Worm (Caenorhabditis elegans) whole organism, L1 larva: ENCODE measurements around the gene cox-6B.

Source experiments
- C04F5.9 ChIP-seq: sonication (generic microtip); optimal IDR thresholded peaks from 2 replicates; lab custom pipeline; 2016; ENCODE audit warnings: missing genetic modification characterization, missing compliant biosample characterization
- C34B4.2 ChIP-seq: sonication (generic microtip); optimal IDR thresholded peaks from 2 replicates; lab custom pipeline; 2017; ENCODE audit warnings: mild to moderate bottlenecking, missing genetic modification characterization, missing compliant biosample characterization
- Y116A8C.19 ChIP-seq: sonication (generic microtip); optimal IDR thresholded peaks from 2 replicates; lab custom pipeline; 2016; ENCODE audit warnings: missing compliant biosample characterization, missing genetic modification characterization, borderline replicate concordance
- aha-1 ChIP-seq: fragments of 150-350 bp; optimal IDR thresholded peaks from 2 replicates; lab custom pipeline; 2014; ENCODE audit warnings: missing biosample characterization, missing genetic modification characterization
- alr-1 ChIP-seq: fragments of 200-800 bp; sonication (Bioruptor generic); optimal IDR thresholded peaks from 2 replicates; lab custom pipeline; 2018; ENCODE audit warnings: borderline replicate concordance, mild to moderate bottlenecking, missing genetic modification characterization, missing compliant biosample characterization
- aly-2 ChIP-seq: fragments of 150-350 bp; optimal IDR thresholded peaks from 2 replicates; lab custom pipeline; 2014; ENCODE audit warnings: missing biosample characterization, missing genetic modification characterization
- ama-1 ChIP-seq: fragments of 150-350 bp; optimal IDR thresholded peaks from 2 replicates; lab custom pipeline; 2014
- ceh-63 ChIP-seq: fragments of 200-800 bp; sonication (Bioruptor generic); optimal IDR thresholded peaks from 2 replicates; lab custom pipeline; 2018; ENCODE audit warnings: mild to moderate bottlenecking, missing genetic modification characterization, missing compliant biosample characterization
- ceh-8 ChIP-seq: fragments of 200-800 bp; sonication (Bioruptor generic); optimal IDR thresholded peaks from 2 replicates; lab custom pipeline; 2018; ENCODE audit warnings: mild to moderate bottlenecking, missing genetic modification characterization, moderate library complexity, missing compliant biosample characterization
- ceh-88 ChIP-seq: fragments of 200-800 bp; sonication (Bioruptor generic); IDR thresholded peaks from 2 replicates; pipeline ENCODE4 v1.3.6; 2022; ENCODE audit warnings: missing genetic modification characterization, missing compliant biosample characterization
- dpl-1 ChIP-seq, 3 experiments: fragments of 150-350 bp in 2 of 3; sonication (generic microtip) in 1 of 3; optimal IDR thresholded peaks; 2 replicates each; lab custom pipeline; 2014 to 2017; ENCODE audit warnings: missing biosample characterization in 3 of 3, missing genetic modification characterization in 3 of 3, missing genetic modification reagents in 3 of 3
- dsc-1 ChIP-seq: sonication (generic microtip); optimal IDR thresholded peaks from 2 replicates; lab custom pipeline; 2016; ENCODE audit warnings: mild to moderate bottlenecking, missing genetic modification characterization, missing compliant biosample characterization
- efl-1 ChIP-seq, 4 experiments: fragments of 150-350 bp; optimal IDR thresholded peaks in 3 of 4; peaks in 1 of 4; 1 replicate in 1 of 4; 2 replicates in 3 of 4; lab custom pipeline; 2014; ENCODE audit warnings: missing biosample characterization in 2 of 4, missing genetic modification characterization in 2 of 4, missing genetic modification reagents in 2 of 4
- efl-3 ChIP-seq: fragments of 200-800 bp; sonication (Bioruptor generic); optimal IDR thresholded peaks from 2 replicates; lab custom pipeline; 2018; ENCODE audit warnings: mild to moderate bottlenecking, missing genetic modification characterization, missing compliant biosample characterization
- elt-3 ChIP-seq, 6 experiments: fragments of 150-350 bp in 1 of 6; sonication (generic microtip); optimal IDR thresholded peaks; 2 replicates each; lab custom pipeline; 2017 to 2018; ENCODE audit warnings: missing biosample characterization in 6 of 6, missing genetic modification characterization in 6 of 6, inconsistent platforms in 1 of 6
- fkh-8 ChIP-seq: sonication (generic microtip); optimal IDR thresholded peaks from 2 replicates; lab custom pipeline; 2016; ENCODE audit warnings: mild to moderate bottlenecking, missing genetic modification characterization, missing compliant biosample characterization
- fos-1 ChIP-seq: fragments of 150-350 bp; optimal IDR thresholded peaks from 2 replicates; lab custom pipeline; 2014; ENCODE audit warnings: missing biosample characterization, missing genetic modification characterization
- hlh-4 ChIP-seq: sonication (generic microtip); optimal IDR thresholded peaks from 2 replicates; lab custom pipeline; 2016; ENCODE audit warnings: mild to moderate bottlenecking, missing genetic modification characterization, missing compliant biosample characterization
- jun-1 ChIP-seq: fragments of 150-350 bp; optimal IDR thresholded peaks from 2 replicates; lab custom pipeline; 2014; ENCODE audit warnings: missing biosample characterization, missing genetic modification reagents, missing genetic modification characterization
- lin-14 ChIP-seq: fragments of 200-800 bp; sonication (Bioruptor generic); optimal IDR thresholded peaks from 2 replicates; lab custom pipeline; 2018; ENCODE audit warnings: mild to moderate bottlenecking, missing genetic modification characterization, moderate library complexity, missing compliant biosample characterization
- lin-15B ChIP-seq: fragments of 150-350 bp; sonication (generic microtip); optimal IDR thresholded peaks from 3 replicates; lab custom pipeline; 2014; ENCODE audit warnings: missing biosample characterization, missing genetic modification characterization
- lin-39 ChIP-seq: fragments of 150-350 bp; optimal IDR thresholded peaks from 2 replicates; lab custom pipeline; 2014; ENCODE audit warnings: missing biosample characterization, missing genetic modification reagents, missing genetic modification characterization
- lir-3 ChIP-seq: sonication (generic microtip); optimal IDR thresholded peaks from 2 replicates; lab custom pipeline; 2016; ENCODE audit warnings: mild to moderate bottlenecking, missing genetic modification characterization, moderate library complexity, missing compliant biosample characterization; ENCODE audit not compliant: poor library complexity
- lsy-2 ChIP-seq, 2 experiments: fragments of 150-350 bp; optimal IDR thresholded peaks; 2 replicates each; lab custom pipeline; 2014; ENCODE audit warnings: missing biosample characterization in 2 of 2, missing genetic modification characterization in 2 of 2
- mef-2 ChIP-seq: fragments of 150-350 bp; optimal IDR thresholded peaks from 2 replicates; lab custom pipeline; 2014; ENCODE audit warnings: missing biosample characterization, missing genetic modification characterization
- nhr-11 ChIP-seq: fragments of 150-350 bp; optimal IDR thresholded peaks from 2 replicates; lab custom pipeline; 2014; ENCODE audit warnings: missing biosample characterization, missing genetic modification characterization
- nhr-28 ChIP-seq: fragments of 150-350 bp; optimal IDR thresholded peaks from 2 replicates; lab custom pipeline; 2014; ENCODE audit warnings: missing biosample characterization, missing genetic modification characterization
- nhr-47 ChIP-seq: sonication (generic microtip); optimal IDR thresholded peaks from 2 replicates; lab custom pipeline; 2016; ENCODE audit warnings: mild to moderate bottlenecking, missing genetic modification characterization, moderate library complexity, missing compliant biosample characterization
- nhr-77 ChIP-seq: fragments of 150-350 bp; optimal IDR thresholded peaks from 2 replicates; lab custom pipeline; 2014; ENCODE audit warnings: missing biosample characterization, missing genetic modification characterization
- nhr-84 ChIP-seq: sonication (generic microtip); optimal IDR thresholded peaks from 2 replicates; lab custom pipeline; 2017; ENCODE audit warnings: missing biosample characterization, missing genetic modification characterization
- nhr-85 ChIP-seq: sonication (generic microtip); peaks from one replicate; lab custom pipeline; 2016; ENCODE audit warnings: missing genetic modification characterization, inconsistent platforms, missing compliant biosample characterization
- nhr-90 ChIP-seq: sonication (generic microtip); optimal IDR thresholded peaks from 2 replicates; lab custom pipeline; 2016; ENCODE audit warnings: mild to moderate bottlenecking, missing genetic modification characterization, missing compliant biosample characterization; ENCODE audit not compliant: poor library complexity
- pax-3 ChIP-seq: fragments of 200-800 bp; sonication (Bioruptor generic); optimal IDR thresholded peaks from 2 replicates; lab custom pipeline; 2018; ENCODE audit warnings: mild to moderate bottlenecking, missing genetic modification characterization, moderate library complexity, missing compliant biosample characterization
- pqm-1 ChIP-seq: sonication (generic microtip); optimal IDR thresholded peaks from 3 replicates; lab custom pipeline; 2017; ENCODE audit warnings: missing biosample characterization, missing genetic modification characterization
- rnt-1 ChIP-seq: sonication (generic microtip); optimal IDR thresholded peaks from 2 replicates; lab custom pipeline; 2016; ENCODE audit warnings: mild to moderate bottlenecking, missing genetic modification characterization, moderate library complexity, missing compliant biosample characterization
- snu-23 ChIP-seq: sonication (generic microtip); optimal IDR thresholded peaks from 2 replicates; lab custom pipeline; 2016; ENCODE audit warnings: missing genetic modification characterization, missing compliant biosample characterization
- sptf-1 ChIP-seq: fragments of 150-350 bp; optimal IDR thresholded peaks from 2 replicates; lab custom pipeline; 2014; ENCODE audit warnings: missing biosample characterization, missing genetic modification characterization
- sup-37 ChIP-seq: fragments of 200-800 bp; sonication (Bioruptor generic); optimal IDR thresholded peaks from 2 replicates; lab custom pipeline; 2018; ENCODE audit warnings: mild to moderate bottlenecking, missing genetic modification characterization, missing compliant biosample characterization
- swsn-7 ChIP-seq: sonication (generic microtip); optimal IDR thresholded peaks from 2 replicates; lab custom pipeline; 2016; ENCODE audit warnings: missing genetic modification characterization, missing compliant biosample characterization
- tbx-2 ChIP-seq: sonication (generic microtip); optimal IDR thresholded peaks from 2 replicates; lab custom pipeline; 2016; ENCODE audit warnings: missing genetic modification characterization, missing compliant biosample characterization
- tlp-1 ChIP-seq: fragments of 150-350 bp; optimal IDR thresholded peaks from 2 replicates; lab custom pipeline; 2014; ENCODE audit warnings: missing biosample characterization, missing genetic modification characterization
- unc-130 ChIP-seq: fragments of 150-350 bp; optimal IDR thresholded peaks from 2 replicates; lab custom pipeline; 2017; ENCODE audit warnings: missing biosample characterization, missing genetic modification characterization, inconsistent platforms
- unc-86 ChIP-seq: sonication (generic microtip); optimal IDR thresholded peaks from 2 replicates; lab custom pipeline; 2016; ENCODE audit warnings: missing genetic modification characterization, missing compliant biosample characterization
- unc-98 ChIP-seq: fragments of 200-800 bp; sonication (Bioruptor generic); IDR thresholded peaks from 2 replicates; pipeline ENCODE4 v1.3.6; 2022; ENCODE audit warnings: missing genetic modification characterization, missing compliant biosample characterization
- vab-15 ChIP-seq: sonication (generic microtip); optimal IDR thresholded peaks from 2 replicates; lab custom pipeline; 2017; ENCODE audit warnings: missing genotype, mild to moderate bottlenecking, missing genetic modification characterization, missing compliant biosample characterization
- zip-4 ChIP-seq: fragments of 200-800 bp; sonication (Bioruptor generic); optimal IDR thresholded peaks from 2 replicates; lab custom pipeline; 2018; ENCODE audit warnings: mild to moderate bottlenecking, missing genetic modification characterization, moderate library complexity, missing compliant biosample characterization
- ztf-4 ChIP-seq: fragments of 150-350 bp; optimal IDR thresholded peaks from 2 replicates; lab custom pipeline; 2014; ENCODE audit warnings: missing biosample characterization, missing genetic modification characterization

The cox-6B gene

ce11 chrIII:2780793-2781192 lies 81.3 kb downstream of the cox-6B start, which contains the start of gene Y71H2AM.6 (continued):
- TF ChIP-seq unc-98 (GFP tag; lab: Robert Waterston, UW): no peak
- no peak for TF ChIP-seq sptf-1 (tag; lab: Kevin White, UChicago)
- no peak for TF ChIP-seq sup-37
- TF ChIP-seq rnt-1 (tag; lab: Kevin White, UChicago): no peak
- TF ChIP-seq fos-1 (tag; lab: Kevin White, UChicago): peak; percentile 23
- TF ChIP-seq lin-39 (tag; lab: Kevin White, UChicago): peak; percentile 39
- TF ChIP-seq pqm-1 (tag; lab: Kevin White, UChicago): no peak
- TF ChIP-seq nhr-85 (tag; lab: Kevin White, UChicago): no peak
- TF ChIP-seq ama-1 (lab: Kevin White, UChicago): no peak
- no peak for TF ChIP-seq aha-1 (tag; lab: Kevin White, UChicago)
- peak; percentile 41 for TF ChIP-seq lin-14
- peak; percentile 23 for TF ChIP-seq lin-15B (tag; lab: Kevin White, UChicago)

ce11 chrIII:2781833-2782232 lies 82.4 kb downstream of the cox-6B start:
- no peak for TF ChIP-seq vab-15 (tag; lab: Kevin White, UChicago)
- no peak for TF ChIP-seq jun-1 (tag; lab: Kevin White, UChicago)
- TF ChIP-seq swsn-7 (tag; lab: Kevin White, UChicago): no peak
- TF ChIP-seq dpl-1 (GFP tag; optimal IDR thresholded peaks at IDR 0.05; lab: Kevin White, UChicago): no peak
- no peak for TF ChIP-seq aha-1 (tag; lab: Kevin White, UChicago)
- no peak for TF ChIP-seq tbx-2 (tag; lab: Kevin White, UChicago)
- no peak for TF ChIP-seq C04F5.9 (tag; lab: Kevin White, UChicago)
- no peak for TF ChIP-seq lir-3 (tag; lab: Kevin White, UChicago)
- no peak for TF ChIP-seq fos-1 (tag; lab: Kevin White, UChicago)

- TF ChIP-seq fos-1 (tag; lab: Kevin White, UChicago): peak; percentile 94
- TF ChIP-seq ceh-8 (GFP tag; lab: Kevin White, UChicago): peak; percentile 86
- peak; percentile 29 for TF ChIP-seq nhr-11
- TF ChIP-seq lir-3 (tag; lab: Kevin White, UChicago): no peak
- TF ChIP-seq alr-1 (tag; lab: Kevin White, UChicago): no peak
- peak; percentile 92 for TF ChIP-seq unc-86 (tag; lab: Kevin White, UChicago)
- TF ChIP-seq C34B4.2: no peak
- TF ChIP-seq nhr-77 (tag; lab: Kevin White, UChicago): peak; percentile 93
- peak; percentile 100 for TF ChIP-seq unc-130 (tag; lab: Kevin White, UChicago)
- peak; percentile 98 for TF ChIP-seq lsy-2 (tag; optimal IDR thresholded peaks at IDR 0.05; lab: Kevin White, UChicago)
- TF ChIP-seq ztf-4 (tag; lab: Kevin White, UChicago): peak; percentile 87
- TF ChIP-seq ceh-88: peak; percentile 88
- no peak for TF ChIP-seq nhr-28
- peak; percentile 91 for TF ChIP-seq pax-3 (tag; lab: Kevin White, UChicago)
- TF ChIP-seq ama-1 (lab: Kevin White, UChicago): peak; percentile 84
- TF ChIP-seq Y116A8C.19 (tag; lab: Kevin White, UChicago): no peak
- peak; percentile 82 to 99 (median 96) for TF ChIP-seq elt-3 (tag; optimal IDR thresholded peaks at IDR 0.05; lab: Kevin White, UChicago)
- TF ChIP-seq hlh-4 (tag; lab: Kevin White, UChicago): no peak
- peak; percentile 92 to 95 for TF ChIP-seq efl-1 (optimal IDR thresholded peaks at IDR 0.05; lab: Kevin White, UChicago)
- TF ChIP-seq efl-1 (GFP tag; optimal IDR thresholded peaks at IDR 0.05 in 1 of 2; lab: Kevin White, UChicago): peak; percentile 87 to 98
- TF ChIP-seq aly-2 (tag; lab: Kevin White, UChicago): peak; percentile 92
- no peak for TF ChIP-seq nhr-84 (tag; lab: Kevin White, UChicago)
- no peak for TF ChIP-seq tlp-1 (tag; lab: Kevin White, UChicago)
- TF ChIP-seq nhr-90: peak; percentile 90
- TF ChIP-seq fkh-8 (tag; lab: Kevin White, UChicago): peak; percentile 99
- peak; percentile 97 for TF ChIP-seq lin-14
- peak; percentile 95 for TF ChIP-seq nhr-47 (tag; lab: Kevin White, UChicago)
- no peak for TF ChIP-seq efl-3 (GFP tag; lab: Kevin White, UChicago)
- peak; percentile 89 for TF ChIP-seq dsc-1
- peak; percentile 84 for TF ChIP-seq vab-15 (tag; lab: Kevin White, UChicago)
- TF ChIP-seq tbx-2 (tag; lab: Kevin White, UChicago): peak; percentile 92
- no peak for TF ChIP-seq sptf-1 (tag; lab: Kevin White, UChicago)
- peak; percentile 95 for TF ChIP-seq rnt-1 (tag; lab: Kevin White, UChicago)
- TF ChIP-seq sup-37: no peak
- TF ChIP-seq mef-2: peak; percentile 79
- TF ChIP-seq ceh-63 (GFP tag; lab: Kevin White, UChicago): no peak
- TF ChIP-seq snu-23 (GFP tag; lab: Kevin White, UChicago): peak; percentile 99
- TF ChIP-seq zip-4 (GFP tag; lab: Kevin White, UChicago): peak; percentile 59
These were observed 86.4 kb downstream of the cox-6B start, which contains the start of gene Y71H2AM.20 for ce11 chrIII:2785840-2786239. Gene Y71H2AM.20 (minus strand): TSS chrIII:2785948.
